Fruit fly (Drosophila melanogaster): ENCODE measurements around the gene Tango9.

DNA sequence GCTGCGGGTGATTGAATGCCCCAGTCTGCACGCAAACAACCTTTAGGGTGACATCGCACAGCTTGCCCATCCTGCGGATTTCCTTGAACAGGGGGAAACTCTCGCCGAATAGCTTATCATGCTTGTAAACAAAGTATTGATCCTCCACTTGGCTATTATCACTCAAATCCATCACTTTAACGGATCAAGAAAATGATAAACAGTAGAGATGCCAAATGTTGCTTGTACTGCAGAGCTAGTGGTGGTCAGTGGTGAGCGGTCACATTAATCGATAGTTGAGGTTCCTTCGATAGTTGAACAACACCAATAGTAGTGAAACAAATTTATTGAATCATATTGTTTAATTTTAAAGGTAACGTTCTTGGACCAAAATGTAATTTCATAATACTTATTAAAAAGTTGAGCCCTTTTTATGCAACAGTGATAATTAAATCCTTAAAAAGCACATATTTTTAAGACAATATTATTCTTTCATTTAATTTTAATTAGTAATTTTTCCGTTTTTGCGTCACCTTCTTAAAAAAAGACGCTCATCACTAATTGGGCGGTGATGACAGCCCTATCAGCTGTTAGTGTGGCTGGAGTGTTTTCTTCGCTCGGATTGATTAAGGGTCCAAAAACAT is 35.6 kb upstream of the Tango9 start, which contains the start of the genes KLHL18 and GCC185:
- peak; percentile 82 for TF ChIP-seq CG7045 (GFP tag; optimal IDR thresholded peaks at IDR 0.05)
- TF ChIP-seq Mnt (GFP tag; optimal IDR thresholded peaks at IDR 0.05) = peak; percentile 68
- TF ChIP-seq CG14711 (tag; optimal IDR thresholded peaks at IDR 0.05) = peak; percentile 92
- peak; percentile 53 for TF ChIP-seq CG33017 (tag; optimal IDR thresholded peaks at IDR 0.05)
- peak; percentile 14 for TF ChIP-seq cic (GFP tag; optimal IDR thresholded peaks at IDR 0.05)

Data from whole organism, adult.